Worm (Caenorhabditis elegans) whole organism, L1 larva: Measurements from ENCODE around the gene nhr-156.

Experiments
- efl-1 ChIP-seq, 4 experiments: fragments of 150-350 bp; optimal IDR thresholded peaks in 3 of 4; peaks in 1 of 4; 1 replicate in 1 of 4; 2 replicates in 3 of 4; lab custom pipeline; 2014; ENCODE audit warnings: missing biosample characterization in 2 of 4, missing genetic modification characterization in 2 of 4, missing genetic modification reagents in 2 of 4
- egl-27 ChIP-seq, 2 experiments: fragments of 150-350 bp in 1 of 2; sonication (generic microtip); optimal IDR thresholded peaks; 3 replicates each; lab custom pipeline; 2017 to 2018; ENCODE audit warnings: missing biosample characterization in 2 of 2, missing genetic modification characterization in 2 of 2, missing genetic modification reagents in 2 of 2
- fkh-10 ChIP-seq: sonication (generic microtip); optimal IDR thresholded peaks from 2 replicates; lab custom pipeline; 2017; ENCODE audit warnings: missing biosample characterization, missing genetic modification reagents, missing genetic modification characterization
- fos-1 ChIP-seq: fragments of 150-350 bp; optimal IDR thresholded peaks from 2 replicates; lab custom pipeline; 2014; ENCODE audit warnings: missing biosample characterization, missing genetic modification characterization
- nhr-85 ChIP-seq: sonication (generic microtip); peaks from one replicate; lab custom pipeline; 2016; ENCODE audit warnings: missing genetic modification characterization, inconsistent platforms, missing compliant biosample characterization
- rnt-1 ChIP-seq: sonication (generic microtip); optimal IDR thresholded peaks from 2 replicates; lab custom pipeline; 2016; ENCODE audit warnings: mild to moderate bottlenecking, missing genetic modification characterization, moderate library complexity, missing compliant biosample characterization
- skn-1 ChIP-seq: fragments of 150-350 bp; optimal IDR thresholded peaks from 2 replicates; lab custom pipeline; 2014; ENCODE audit warnings: missing biosample characterization, missing genetic modification characterization
- snpc-4 ChIP-seq: fragments of 150-350 bp; optimal IDR thresholded peaks from 2 replicates; lab custom pipeline; 2014; ENCODE audit warnings: missing biosample characterization, missing genetic modification characterization
- tlp-1 ChIP-seq: fragments of 150-350 bp; optimal IDR thresholded peaks from 2 replicates; lab custom pipeline; 2014; ENCODE audit warnings: missing biosample characterization, missing genetic modification characterization
- unc-130 ChIP-seq: fragments of 150-350 bp; optimal IDR thresholded peaks from 2 replicates; lab custom pipeline; 2017; ENCODE audit warnings: missing biosample characterization, missing genetic modification characterization, inconsistent platforms
- xbp-1 ChIP-seq: sonication (generic microtip); optimal IDR thresholded peaks from 2 replicates; lab custom pipeline; 2016; ENCODE audit warnings: missing genetic modification characterization, missing compliant biosample characterization
- zag-1 ChIP-seq: fragments of 150-350 bp; optimal IDR thresholded peaks from 2 replicates; lab custom pipeline; 2014; ENCODE audit warnings: missing biosample characterization, missing genetic modification characterization

- no peak for TF ChIP-seq nhr-85 (tag; lab: Kevin White, UChicago)
- TF ChIP-seq snpc-4 (tag; lab: Kevin White, UChicago), result no peak
- no peak for TF ChIP-seq rnt-1 (tag; lab: Kevin White, UChicago)
- no peak for TF ChIP-seq egl-27 (tag; optimal IDR thresholded peaks at IDR 0.05; lab: Kevin White, UChicago)
- TF ChIP-seq efl-1 (optimal IDR thresholded peaks at IDR 0.05; lab: Kevin White, UChicago), result no peak
- TF ChIP-seq efl-1 (GFP tag; optimal IDR thresholded peaks at IDR 0.05 in 1 of 2; lab: Kevin White, UChicago), result no peak
- no peak for TF ChIP-seq xbp-1 (tag; lab: Kevin White, UChicago)
- TF ChIP-seq tlp-1 (tag; lab: Kevin White, UChicago), result no peak
- no peak for TF ChIP-seq fos-1
- no peak for TF ChIP-seq skn-1 (tag; lab: Kevin White, UChicago)
- no peak for TF ChIP-seq zag-1 (tag; lab: Kevin White, UChicago)
- TF ChIP-seq fkh-10, result no peak
- no peak for TF ChIP-seq unc-130 (tag; lab: Kevin White, UChicago)
Observed at ce11 chrV:3949723-3950122, 43.8 kb downstream of the nhr-156 start, which contains the start of gene dach-1.
